Worm (Caenorhabditis elegans): ENCODE measurements around the gene sur-5.

- TF ChIP-seq ztf-29 (GFP tag; IDR thresholded peaks at IDR 0.05) (no peak), med-1 (GFP tag; optimal IDR thresholded peaks at IDR 0.05; ENCODE audit: insufficient read depth) (no peak), T22C8.4 (GFP tag; IDR thresholded peaks at IDR 0.05) (no peak), cog-1 (tag; optimal IDR thresholded peaks at IDR 0.05) (no peak)
Measured at ce11 chrX:7305520-7306186, at the start of gene sur-5.
